Worm (Caenorhabditis elegans): Measurements from ENCODE around the gene D2085.7.
A peak's percentile ranks its signal among the peaks of the same experiment; 100 is the strongest.

ce11 chrII:8683933-8684332 is 42.8 kb downstream of the D2085.7 start:
- no peak for TF ChIP-seq F13C5.2 (tag; optimal IDR thresholded peaks at IDR 0.05)
- TF ChIP-seq sea-1 (GFP tag; conservative IDR thresholded peaks at IDR 0.05), result no peak
- TF ChIP-seq hmbx-1 (tag; optimal IDR thresholded peaks at IDR 0.05), result no peak
- TF ChIP-seq flt-1 (GFP tag; IDR thresholded peaks at IDR 0.05), result 0 out of 2 replicates have a peak, but pooled peaks have one; percentile 22
- TF ChIP-seq hnd-1 (tag; optimal IDR thresholded peaks at IDR 0.05), result no peak
- no peak for TF ChIP-seq ceh-13 (GFP tag; optimal IDR thresholded peaks at IDR 0.05)
